Worm (Caenorhabditis elegans): ENCODE results near the gene F16G10.8.

The F16G10.8 gene

DNA sequence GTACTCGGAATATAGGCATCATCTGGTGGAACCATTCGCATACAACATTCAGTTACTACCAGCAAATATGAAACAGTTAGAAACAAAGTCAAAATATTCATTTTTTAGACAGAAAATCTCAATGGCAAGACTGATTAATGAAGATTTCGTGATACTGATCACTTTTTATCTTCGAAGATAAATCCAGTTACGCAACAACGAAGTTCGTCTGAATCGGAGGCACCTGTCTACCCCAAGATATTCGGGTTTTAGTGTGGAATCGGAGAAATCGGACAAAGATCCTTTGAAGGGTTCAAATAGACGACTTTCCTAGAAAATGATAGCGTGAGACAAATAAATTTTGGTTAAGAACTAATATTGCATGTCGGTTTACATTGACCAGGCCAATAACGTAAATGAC, 12.6 kb upstream of the F16G10.8 start, which contains the start of gene F16G10.13:
TSS of gene F16G10.13 (minus strand) at position 101 of the 400 bp plus-strand sequence.
- TF ChIP-seq him-1 (tag; optimal IDR thresholded peaks at IDR 0.05) (no peak), dao-5 (tag; optimal IDR thresholded peaks at IDR 0.05) (no peak), W03F9.2 (tag; optimal IDR thresholded peaks at IDR 0.05) (no peak)

DNA sequence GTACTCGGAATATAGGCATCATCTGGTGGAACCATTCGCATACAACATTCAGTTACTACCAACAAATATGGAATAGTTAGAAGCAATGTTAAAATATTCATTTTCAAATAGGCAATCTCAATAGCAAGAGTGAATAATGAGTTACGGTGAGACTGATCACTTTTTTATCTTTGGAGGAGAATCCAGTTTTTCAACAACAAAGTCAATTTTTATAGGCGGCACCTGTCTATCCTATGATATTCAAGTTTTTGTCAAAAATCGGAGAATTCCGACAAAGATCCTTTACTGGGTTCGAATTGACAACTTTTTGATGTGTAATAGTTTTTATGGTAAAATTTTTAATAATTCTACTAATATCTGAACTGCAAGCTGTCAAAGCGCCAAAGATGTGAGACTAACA, 10.6 kb upstream of the F16G10.8 start, which contains the start of gene F16G10.11:
TSS of gene F16G10.11 (minus strand) at position 101 of the 400 bp plus-strand sequence.
- TF ChIP-seq dao-5 (tag; optimal IDR thresholded peaks at IDR 0.05) (no peak), W03F9.2 (tag; optimal IDR thresholded peaks at IDR 0.05) (no peak), him-1 (tag; optimal IDR thresholded peaks at IDR 0.05) (no peak)

DNA sequence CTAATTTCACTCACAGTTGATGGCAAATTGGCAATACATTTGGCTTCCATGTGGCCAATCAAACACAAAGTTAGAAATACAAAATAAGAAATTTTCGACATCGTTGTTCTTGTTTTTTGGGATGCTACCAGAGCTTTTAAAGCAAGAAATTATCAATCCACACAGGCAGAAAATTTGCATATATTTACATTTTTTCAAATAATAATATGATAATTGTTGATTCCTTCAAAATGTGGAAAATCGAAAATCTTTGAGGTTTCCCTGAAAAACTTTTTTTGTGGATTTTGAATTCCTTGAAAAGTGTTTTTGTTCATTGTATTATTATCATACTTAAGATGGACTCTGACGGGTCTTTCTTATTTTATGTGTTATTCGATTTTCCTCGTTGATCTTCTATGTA, 7.7 kb upstream of the F16G10.8 start, which contains the start of gene F16G10.10:
TSS of gene F16G10.10 (minus strand) at position 101 of the 400 bp plus-strand sequence.
- TF ChIP-seq W03F9.2 (tag; optimal IDR thresholded peaks at IDR 0.05) (no peak), dao-5 (tag; optimal IDR thresholded peaks at IDR 0.05) (no peak), him-1 (tag; optimal IDR thresholded peaks at IDR 0.05) (no peak)

DNA sequence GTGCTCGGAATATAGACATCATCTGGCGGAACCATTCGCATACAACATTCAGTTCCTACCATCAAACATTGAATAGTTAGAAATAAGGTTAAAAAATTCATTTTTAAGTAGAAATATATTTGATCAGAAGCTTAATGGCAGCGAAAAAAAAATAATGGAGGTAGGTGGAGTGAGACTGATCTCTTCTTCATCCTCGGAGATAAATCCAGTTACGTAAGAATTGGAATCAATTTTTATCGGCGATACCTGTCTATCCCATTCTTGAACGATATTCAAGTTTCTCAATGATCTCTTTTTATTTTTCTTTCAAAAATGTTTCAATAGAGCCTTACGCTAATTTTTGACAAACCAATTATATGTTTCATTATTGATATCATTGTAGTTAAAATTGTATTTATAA, 2.3 kb upstream of the F16G10.8 start, which contains the start of gene F16G10.9:
TSS of gene F16G10.9 (minus strand) at position 101 of the 400 bp plus-strand sequence.
- no peak for TF ChIP-seq dao-5 (tag; optimal IDR thresholded peaks at IDR 0.05)
- no peak for TF ChIP-seq W03F9.2 (tag; optimal IDR thresholded peaks at IDR 0.05)
- no peak for TF ChIP-seq him-1 (tag; optimal IDR thresholded peaks at IDR 0.05)

DNA sequence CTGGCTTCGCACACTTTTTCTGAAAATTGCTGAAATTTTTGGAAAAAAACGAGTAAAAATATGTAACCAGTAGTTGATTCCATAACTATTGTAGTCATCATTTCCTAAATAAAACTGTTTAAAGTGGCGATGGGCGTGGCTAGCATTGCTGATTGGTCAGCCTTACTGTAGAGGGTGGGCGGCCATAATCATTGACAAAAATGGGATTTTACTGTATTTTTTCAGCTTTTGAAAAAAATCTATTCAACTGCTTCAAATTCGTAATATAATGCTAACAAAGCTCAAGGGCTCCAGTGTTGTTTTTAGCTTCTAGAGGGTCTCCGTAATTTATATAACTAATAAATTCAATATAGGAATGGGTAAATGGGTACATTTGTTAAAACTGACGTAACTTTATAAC, 3.1 kb downstream of the F16G10.8 start, which contains the start of gene F16G10.7:
TSS of gene F16G10.7 (minus strand) at position 101 of the 400 bp plus-strand sequence.
- no peak for TF ChIP-seq him-1 (tag; optimal IDR thresholded peaks at IDR 0.05)
- no peak for TF ChIP-seq dao-5 (tag; optimal IDR thresholded peaks at IDR 0.05)

DNA sequence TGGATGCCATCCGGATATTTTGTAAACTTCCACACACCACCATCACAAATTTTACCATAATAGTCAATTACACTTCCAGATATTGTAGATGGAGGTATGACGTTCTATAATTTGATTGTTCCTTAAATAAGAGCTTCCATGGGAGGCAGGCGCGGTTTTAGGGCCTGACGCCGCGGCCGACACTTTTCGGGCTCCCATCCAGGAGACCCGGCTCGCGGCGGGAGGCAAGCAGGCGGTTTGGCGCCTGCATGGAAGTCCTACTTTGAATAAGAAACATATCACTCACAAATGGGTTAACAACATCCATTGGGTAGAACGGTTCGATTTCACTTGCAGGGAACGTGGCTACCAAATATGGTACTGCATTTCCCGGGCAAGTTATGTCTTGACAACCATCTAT, 3.6 kb downstream of the F16G10.8 start:
- no peak for TF ChIP-seq dao-5 (tag; optimal IDR thresholded peaks at IDR 0.05)
- no peak for TF ChIP-seq W03F9.2 (tag; optimal IDR thresholded peaks at IDR 0.05)
- TF ChIP-seq him-1 (tag; optimal IDR thresholded peaks at IDR 0.05) = no peak

DNA sequence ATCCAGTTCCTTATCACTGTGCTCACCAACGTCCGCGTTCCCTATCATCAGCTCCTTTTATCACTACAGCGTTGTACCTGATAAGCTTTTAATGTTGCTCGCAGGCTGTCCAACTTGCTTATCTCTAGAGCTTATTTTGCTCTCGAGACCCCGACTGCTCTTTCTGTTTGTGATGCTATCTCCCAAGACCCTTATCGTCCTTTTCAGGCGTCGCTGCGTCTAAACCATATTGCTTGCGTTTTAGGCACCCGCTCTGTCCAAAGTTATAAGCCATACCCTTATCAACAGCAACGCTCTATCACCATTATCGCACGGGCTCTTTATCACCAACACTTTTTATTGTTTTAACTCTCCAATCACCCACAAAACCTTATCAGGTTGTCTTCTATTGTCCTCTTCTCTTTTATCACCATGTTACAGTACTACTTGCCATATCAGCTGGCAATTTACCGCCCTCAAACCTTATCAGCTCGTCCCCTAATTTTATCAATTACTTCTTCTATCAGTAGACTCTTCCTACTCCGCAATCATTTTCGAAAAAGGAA, 4.7 kb downstream of the F16G10.8 start:
- peak; percentile 18 for TF ChIP-seq W03F9.2 (tag; optimal IDR thresholded peaks at IDR 0.05)
- TF ChIP-seq him-1 (tag; optimal IDR thresholded peaks at IDR 0.05) = no peak
- TF ChIP-seq dao-5 (tag; optimal IDR thresholded peaks at IDR 0.05) = no peak

DNA sequence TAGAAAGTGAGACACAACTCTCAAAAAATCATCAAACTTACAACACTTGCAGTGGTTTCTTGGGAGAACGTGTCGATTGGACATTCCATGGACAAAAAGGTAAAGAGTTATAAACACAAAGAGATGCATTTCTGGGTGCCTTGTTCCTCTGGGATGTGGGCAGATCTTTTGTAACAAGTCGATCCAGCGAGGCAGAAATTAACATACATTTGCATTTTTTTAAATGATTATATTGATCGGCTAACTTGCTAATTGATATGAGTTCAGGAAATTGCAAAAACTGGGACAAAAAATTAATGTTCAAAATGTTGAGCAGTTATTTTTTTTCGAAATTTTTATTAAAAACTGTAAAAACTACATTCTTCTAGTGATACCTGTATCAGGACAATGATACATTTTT, 5.5 kb downstream of the F16G10.8 start, which contains the start of gene F16G10.6:
TSS of gene F16G10.6 (minus strand) at position 101 of the 400 bp plus-strand sequence.
- TF ChIP-seq dao-5 (tag; optimal IDR thresholded peaks at IDR 0.05) (no peak), W03F9.2 (tag; optimal IDR thresholded peaks at IDR 0.05) (no peak), him-1 (tag; optimal IDR thresholded peaks at IDR 0.05) (no peak)

DNA sequence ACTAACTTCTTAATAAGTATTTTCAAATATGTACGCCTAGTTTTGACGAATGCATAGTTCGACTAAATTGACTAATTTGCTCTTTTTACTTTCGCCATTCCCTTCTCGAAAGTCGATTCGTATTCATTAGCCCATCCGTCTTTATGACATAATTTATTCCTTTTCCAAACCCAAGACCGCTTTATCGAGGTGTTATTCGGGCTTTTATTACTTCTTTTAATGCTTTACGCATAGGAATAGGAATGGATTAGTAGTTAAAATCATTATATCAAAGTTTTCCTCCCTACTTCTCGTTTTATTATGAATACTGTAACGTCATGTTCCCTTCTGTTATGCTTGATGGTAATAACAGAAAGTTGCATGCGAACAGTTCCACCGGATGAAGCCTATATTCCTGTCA, 8.3 kb downstream of the F16G10.8 start, which contains the start of gene F16G10.2:
TSS of gene F16G10.2 (plus strand) at position 301 of the 400 bp plus-strand sequence.
- TF ChIP-seq dao-5 (tag; optimal IDR thresholded peaks at IDR 0.05) (no peak), him-1 (tag; optimal IDR thresholded peaks at IDR 0.05) (no peak), W03F9.2 (tag; optimal IDR thresholded peaks at IDR 0.05) (no peak)

DNA sequence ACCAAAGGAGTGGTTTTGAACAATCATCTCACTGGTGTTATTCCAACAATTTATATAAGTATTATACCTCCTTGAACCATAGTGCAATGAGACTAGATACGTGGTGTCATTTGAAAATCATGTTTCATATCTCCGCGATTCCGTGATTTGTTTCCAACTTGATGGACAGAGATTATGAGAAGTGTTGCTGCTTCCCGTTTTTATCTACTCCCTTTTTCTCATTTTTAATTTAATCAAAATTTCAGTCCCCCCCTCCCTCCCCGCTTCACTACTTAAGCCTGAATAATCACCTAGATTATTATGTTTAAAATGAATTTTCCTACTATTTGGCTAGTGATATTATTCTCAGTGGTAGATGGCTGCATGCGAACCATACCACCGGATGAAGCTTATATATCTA, 11.1 kb downstream of the F16G10.8 start, which contains the start of gene F16G10.3:
TSS of gene F16G10.3 (plus strand) at position 301 of the 400 bp plus-strand sequence.
- TF ChIP-seq him-1 (tag; optimal IDR thresholded peaks at IDR 0.05) = no peak

DNA sequence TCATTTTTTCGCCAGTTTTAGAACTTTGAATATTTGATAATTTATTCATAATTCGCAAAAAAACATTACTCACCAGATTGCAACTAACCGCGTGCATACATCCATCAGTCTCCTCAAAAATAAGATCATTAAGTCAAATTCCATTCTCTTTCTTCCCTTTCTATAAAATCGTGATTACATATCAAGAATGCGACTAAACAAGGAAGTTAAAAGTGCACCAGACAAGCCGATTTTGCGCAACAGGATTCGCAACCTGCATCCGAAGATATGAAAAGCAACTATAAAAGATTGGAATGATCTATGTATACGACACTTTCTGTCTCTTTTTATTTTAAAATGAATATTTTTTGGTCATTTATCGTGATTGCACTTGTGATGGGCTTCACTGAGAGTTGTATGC, 14.3 kb downstream of the F16G10.8 start, which contains the start of gene hpo-25:
TSS of gene hpo-25 (plus strand) at position 301 of the 400 bp plus-strand sequence.
- no peak for TF ChIP-seq W03F9.2 (tag; optimal IDR thresholded peaks at IDR 0.05)
- no peak for TF ChIP-seq dao-5 (tag; optimal IDR thresholded peaks at IDR 0.05)
- TF ChIP-seq him-1 (tag; optimal IDR thresholded peaks at IDR 0.05) = no peak

DNA sequence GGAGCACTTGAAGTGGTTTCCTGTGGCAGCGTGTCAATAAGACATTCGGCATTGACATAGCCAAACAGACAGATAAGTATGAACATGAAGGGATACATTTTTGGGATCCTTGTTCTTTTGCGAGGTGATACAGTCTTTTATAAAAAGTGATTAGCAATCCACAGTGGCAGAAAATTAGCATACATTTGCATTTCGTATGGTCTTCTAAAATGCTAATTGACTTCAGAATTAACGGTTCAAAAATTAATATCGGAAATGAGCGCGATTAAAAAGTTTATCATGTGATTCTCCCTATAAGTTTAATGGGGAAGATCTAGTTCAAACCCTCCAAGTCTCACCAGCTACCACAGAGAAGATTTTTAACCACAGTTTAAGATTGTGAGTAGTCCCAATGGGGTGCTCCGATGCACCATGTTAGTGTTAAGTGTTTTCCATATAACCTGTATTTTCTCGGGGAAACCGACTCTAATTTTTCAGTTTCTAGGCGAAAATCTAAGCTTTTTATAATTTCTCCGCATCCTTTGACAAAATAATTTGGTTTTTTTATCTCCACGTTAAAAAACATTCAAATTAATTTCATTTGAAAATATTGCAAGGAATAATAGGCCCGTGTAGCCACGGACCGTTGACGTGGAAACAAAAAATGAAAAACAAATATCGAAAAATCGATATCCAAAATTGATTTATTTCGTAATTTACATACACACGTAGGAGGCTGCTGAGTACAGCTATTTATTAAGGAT, 16.4 kb downstream of the F16G10.8 start, which contains the start of the genes F43C11.12 and F16G10.5:
TSS of gene F43C11.12 (minus strand) at position 101 of the 743 bp plus-strand sequence.
TSS of gene F16G10.5 (plus strand) at position 693 of the 743 bp plus-strand sequence.
- TF ChIP-seq W03F9.2 (tag; optimal IDR thresholded peaks at IDR 0.05) (no peak), him-1 (tag; optimal IDR thresholded peaks at IDR 0.05) (no peak), dao-5 (tag; optimal IDR thresholded peaks at IDR 0.05) (no peak)

DNA sequence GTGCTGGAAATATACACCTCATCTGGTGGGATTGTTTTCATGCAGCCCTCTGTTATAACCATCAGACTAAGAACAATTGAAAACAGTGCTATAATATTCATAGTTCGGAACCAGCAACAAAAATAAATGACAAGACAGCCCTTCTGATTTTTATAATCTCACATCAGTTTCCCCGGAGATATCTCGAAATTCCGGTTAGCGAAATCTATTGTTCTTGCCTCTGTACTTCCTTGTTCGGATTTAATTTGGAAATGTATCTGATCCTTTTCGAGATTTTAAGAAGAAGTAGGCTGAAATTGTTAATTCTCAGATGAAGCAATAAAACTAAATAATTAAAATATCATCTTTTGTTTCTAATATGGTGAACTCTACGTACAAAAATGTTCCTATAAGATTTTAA, 19.6 kb downstream of the F16G10.8 start, which contains the start of gene F43C11.11:
TSS of gene F43C11.11 (minus strand) at position 101 of the 400 bp plus-strand sequence.
- TF ChIP-seq W03F9.2 (tag; optimal IDR thresholded peaks at IDR 0.05) = no peak
- TF ChIP-seq him-1 (tag; optimal IDR thresholded peaks at IDR 0.05) = no peak
- TF ChIP-seq dao-5 (tag; optimal IDR thresholded peaks at IDR 0.05) = no peak

DNA sequence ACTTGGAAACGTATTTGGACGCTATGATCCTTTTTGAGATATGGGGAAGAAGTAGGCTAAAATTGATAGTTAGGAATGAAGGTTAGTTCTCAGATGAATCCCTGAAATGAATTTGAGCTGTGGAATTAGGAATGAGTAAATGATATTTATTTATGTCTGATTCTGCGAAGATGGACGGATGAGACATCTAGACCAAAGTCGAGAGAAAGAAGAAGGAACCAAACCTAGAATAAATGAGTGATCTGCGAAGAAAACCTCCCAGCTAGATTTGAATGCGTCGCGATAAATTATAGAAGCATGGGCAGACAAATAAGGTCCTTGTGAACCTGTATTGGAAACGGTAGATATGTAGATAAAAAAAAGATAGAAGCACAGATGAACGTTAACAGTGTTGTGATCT, 23.3 kb downstream of the F16G10.8 start, which contains the start of gene F43C11.16:
TSS of gene F43C11.16 (minus strand) at position 101 of the 400 bp plus-strand sequence.
- TF ChIP-seq W03F9.2 (tag; optimal IDR thresholded peaks at IDR 0.05) = no peak
- TF ChIP-seq him-1 (tag; optimal IDR thresholded peaks at IDR 0.05) = no peak
- TF ChIP-seq dao-5 (tag; optimal IDR thresholded peaks at IDR 0.05) = no peak

Data from whole organism, L4/young adult.